Worm (Caenorhabditis elegans) whole organism, early embryonic: ENCODE data around the gene rpt-4.

Source experiments
- ceh-13 ChIP-seq: fragments of 200-800 bp; sonication (Bioruptor generic); optimal IDR thresholded peaks from 2 replicates; lab custom pipeline; 2018; ENCODE audit warnings: mild to moderate bottlenecking, missing genetic modification characterization, missing compliant biosample characterization
- hmbx-1 ChIP-seq: sonication (generic microtip); optimal IDR thresholded peaks from 2 replicates; lab custom pipeline; 2016; ENCODE audit warnings: mild to moderate bottlenecking, missing genetic modification characterization, missing compliant biosample characterization
- tbx-37 ChIP-seq: fragments of 200-800 bp; sonication (Bioruptor generic); conservative IDR thresholded peaks from 2 replicates; pipeline ENCODE4 v1.3.6; 2022; ENCODE audit warnings: missing genetic modification reagents, missing genetic modification characterization, missing compliant biosample characterization

DNA sequence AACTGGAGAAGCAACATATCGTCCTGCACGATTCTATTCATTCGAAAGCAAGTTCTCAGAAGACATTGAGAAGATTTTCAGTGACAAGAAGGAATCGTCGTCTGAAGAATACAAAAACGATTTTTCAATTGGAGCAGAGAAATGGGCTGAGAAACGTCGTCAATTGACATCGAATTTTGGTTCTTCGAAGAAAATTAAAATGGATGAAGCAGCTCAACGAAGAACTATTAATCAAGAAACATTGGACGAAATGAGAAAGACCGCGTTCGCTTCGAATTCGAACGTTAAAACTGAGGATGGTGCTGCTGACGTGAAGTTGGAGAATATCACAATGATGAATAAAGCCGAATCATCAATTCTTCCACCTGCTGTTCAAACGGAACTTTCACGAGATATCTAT lies at the start of gene rpt-4:
- no peak for TF ChIP-seq hmbx-1 (tag; lab: Kevin White, UChicago)
- no peak for TF ChIP-seq ceh-13
- no peak for TF ChIP-seq tbx-37 (GFP tag; lab: Robert Waterston, UW)
